Worm (Caenorhabditis elegans) whole organism, L3 larva: ENCODE results near the gene C53D6.6.

ENCODE experiments used
- egl-27 ChIP-seq: sonication (generic microtip); optimal IDR thresholded peaks from 4 replicates; lab custom pipeline; 2017; ENCODE audit warnings: missing biosample characterization, missing genetic modification reagents, missing genetic modification characterization
- elt-3 ChIP-seq, 3 experiments: fragments of 150-350 bp in 1 of 3; sonication (generic microtip) in 2 of 3; optimal IDR thresholded peaks; 2 replicates in 2 of 3; 4 replicates in 1 of 3; lab custom pipeline; 2014 to 2017; ENCODE audit warnings: missing biosample characterization in 3 of 3, missing genetic modification characterization in 3 of 3
- fkh-10 ChIP-seq: sonication (generic microtip); optimal IDR thresholded peaks from 2 replicates; lab custom pipeline; 2017; ENCODE audit warnings: missing biosample characterization, missing genetic modification reagents, missing genetic modification characterization
- jun-1 ChIP-seq: fragments of 150-350 bp; optimal IDR thresholded peaks from 2 replicates; lab custom pipeline; 2014; ENCODE audit warnings: missing biosample characterization, missing genetic modification reagents, missing genetic modification characterization
- lin-15B ChIP-seq: fragments of 150-350 bp; optimal IDR thresholded peaks from 2 replicates; lab custom pipeline; 2014; ENCODE audit warnings: missing biosample characterization, missing genetic modification characterization
- nhr-237 ChIP-seq: fragments of 150-350 bp; optimal IDR thresholded peaks from 2 replicates; lab custom pipeline; 2014; ENCODE audit warnings: missing biosample characterization, missing genetic modification characterization
- nhr-25 ChIP-seq: sonication (generic microtip); optimal IDR thresholded peaks from 2 replicates; lab custom pipeline; 2017; ENCODE audit warnings: missing biosample characterization, missing genetic modification characterization
- nhr-77 ChIP-seq: fragments of 150-350 bp; optimal IDR thresholded peaks from 2 replicates; lab custom pipeline; 2014; ENCODE audit warnings: missing biosample characterization, missing genetic modification characterization
- ztf-11 ChIP-seq: fragments of 150-350 bp; optimal IDR thresholded peaks from 2 replicates; lab custom pipeline; 2014; ENCODE audit warnings: missing biosample characterization, missing genetic modification characterization

DNA sequence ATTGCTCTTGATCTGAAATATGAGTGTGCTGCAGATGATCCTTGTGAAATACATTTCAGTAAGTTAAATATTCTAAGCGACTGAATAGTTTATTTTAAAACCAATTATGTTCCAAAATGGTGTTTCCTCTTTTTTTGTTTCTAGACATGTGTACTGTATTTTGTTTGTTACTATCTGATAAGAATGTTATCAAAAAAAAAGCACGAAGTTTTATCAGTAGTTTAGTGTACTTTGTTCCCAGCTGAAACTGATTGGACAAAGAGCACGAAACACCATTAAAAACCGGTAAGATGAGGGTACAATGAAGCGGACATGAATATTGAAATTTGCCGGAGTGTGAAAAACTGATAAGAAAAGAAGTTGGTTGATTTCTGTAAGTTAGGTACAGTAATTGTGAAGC lies 37.7 kb upstream of the C53D6.6 start:
- TF ChIP-seq ztf-11 (no peak), nhr-237 (tag; lab: Kevin White, UChicago) (no peak), jun-1 (tag; lab: Kevin White, UChicago) (no peak), egl-27 (no peak), nhr-25 (tag; lab: Kevin White, UChicago) (no peak), nhr-77 (tag; lab: Kevin White, UChicago) (no peak), elt-3 (tag; optimal IDR thresholded peaks at IDR 0.05; lab: Kevin White, UChicago) (no peak), fkh-10 (no peak), lin-15B (tag; lab: Kevin White, UChicago) (no peak)
